Fruit fly (Drosophila melanogaster) whole organism, embryonic: ENCODE results near the gene Vsp37A.

ENCODE experiments used
- CG1529 ChIP-seq: fragments of 200-800 bp; sonication (Bioruptor generic); optimal IDR thresholded peaks from 3 replicates; lab custom pipeline; 2018; ENCODE audit warnings: missing biosample characterization, missing genetic modification characterization
- dimm ChIP-seq: fragments of 200-800 bp; sonication (Bioruptor generic); IDR thresholded peaks from 2 replicates; pipeline ENCODE4 v1.3.6; 2022; ENCODE audit warnings: missing biosample characterization, missing genetic modification characterization
- en ChIP-seq: fragments of 200-800 bp; sonication (Bioruptor generic); optimal IDR thresholded peaks from 2 replicates; lab custom pipeline; 2016; ENCODE audit warnings: missing biosample characterization, missing genetic modification characterization
- grn ChIP-seq: fragments of 200-800 bp; sonication (Bioruptor generic); optimal IDR thresholded peaks from 3 replicates; lab custom pipeline; 2017; ENCODE audit warnings: missing biosample characterization, missing genetic modification characterization
- pan ChIP-seq, 4 experiments: fragments of >200 bp in 3 of 4; fragments of 200-800 bp in 1 of 4; sonication (Bioruptor generic) in 1 of 4; optimal IDR thresholded peaks in 3 of 4; IDR thresholded peaks in 1 of 4; 2 replicates each; pipeline versions ENCODE4 v1.3.6 to Lab custom; 2017 to 2022; ENCODE audit warnings: missing biosample characterization in 2 of 4, missing genetic modification characterization in 2 of 4, mixed read lengths in 1 of 4

DNA sequence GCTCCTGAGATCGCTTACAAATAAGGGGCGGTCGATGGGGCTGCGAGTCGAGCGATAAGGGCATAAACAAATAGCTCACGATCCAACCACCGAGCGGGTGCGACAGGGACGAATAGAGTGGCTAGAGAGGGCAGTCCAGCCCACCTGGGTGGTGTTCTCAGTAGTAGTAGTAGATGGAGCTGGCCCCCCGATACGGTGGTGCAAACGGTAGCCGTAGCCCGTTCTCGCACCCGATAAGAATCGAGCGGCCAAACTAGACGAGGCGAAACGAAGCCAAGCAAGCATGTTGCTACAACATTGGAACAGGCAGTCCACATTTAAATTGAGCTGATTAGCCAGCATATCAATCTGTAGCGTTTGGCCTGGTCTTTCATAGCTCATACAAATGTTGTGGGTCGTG lies 40.7 kb upstream of the Vsp37A start:
- TF ChIP-seq dimm (GFP tag; lab: Robert Waterston, UW): no peak
- no peak for TF ChIP-seq CG1529
- no peak for TF ChIP-seq en (GFP tag; lab: Kevin White, UChicago)
- TF ChIP-seq pan (optimal IDR thresholded peaks at IDR 0.05; lab: Kevin White, UChicago): no peak
- TF ChIP-seq pan (GFP tag; optimal IDR thresholded peaks at IDR 0.05 in 1 of 2, IDR thresholded peaks at IDR 0.05 in 1 of 2): no peak
- TF ChIP-seq grn (GFP tag; lab: Kevin White, UChicago): peak; percentile 68
